Worm (Caenorhabditis elegans) whole organism, young adult: ENCODE results near the gene F46B3.9.

Experiments
- B0019.2 ChIP-seq: fragments of 200-800 bp; sonication (Bioruptor generic); conservative IDR thresholded peaks from 2 replicates; pipeline ENCODE4 v1.3.6; 2022; ENCODE audit warnings: missing genetic modification reagents, missing genetic modification characterization, missing compliant biosample characterization
- B0261.1 ChIP-seq: sonication (generic microtip); optimal IDR thresholded peaks from 2 replicates; lab custom pipeline; 2016; ENCODE audit warnings: mild to moderate bottlenecking, missing genetic modification characterization, moderate library complexity, missing compliant biosample characterization
- C17E4.6 ChIP-seq: fragments of 200-800 bp; sonication (Bioruptor generic); IDR thresholded peaks from 2 replicates; pipeline ENCODE4 v1.3.6; 2022; ENCODE audit warnings: missing genetic modification reagents, missing genetic modification characterization, missing compliant biosample characterization
- D2030.7 ChIP-seq: fragments of 200-800 bp; sonication (Bioruptor generic); IDR thresholded peaks from 2 replicates; pipeline ENCODE4 v1.3.6; 2022; ENCODE audit warnings: missing genetic modification reagents, missing genetic modification characterization, missing compliant biosample characterization
- F23B12.7 ChIP-seq: sonication (generic microtip); optimal IDR thresholded peaks from 2 replicates; lab custom pipeline; 2017; ENCODE audit warnings: missing genetic modification characterization, mild to moderate bottlenecking, missing compliant biosample characterization, antibody characterized with exemption, moderate library complexity; ENCODE audit not compliant: insufficient read depth
- F57A8.1 ChIP-seq: fragments of 200-800 bp; sonication (Bioruptor generic); optimal IDR thresholded peaks from 2 replicates; lab custom pipeline; 2018; ENCODE audit warnings: mild to moderate bottlenecking, missing genetic modification characterization, moderate library complexity, missing compliant biosample characterization
- F57C9.4 ChIP-seq: sonication (generic microtip); optimal IDR thresholded peaks from 2 replicates; lab custom pipeline; 2017; ENCODE audit warnings: mild to moderate bottlenecking, missing genetic modification characterization, missing compliant biosample characterization
- K11D2.4 ChIP-seq: fragments of 200-800 bp; sonication (Bioruptor generic); IDR thresholded peaks from 2 replicates; pipeline ENCODE4 v1.3.6; 2022; ENCODE audit warnings: missing genetic modification reagents, missing genetic modification characterization, missing compliant biosample characterization
- K12H6.12 ChIP-seq: fragments of 200-800 bp; sonication (Bioruptor generic); optimal IDR thresholded peaks from 2 replicates; lab custom pipeline; 2018; ENCODE audit warnings: mild to moderate bottlenecking, missing genetic modification characterization, missing compliant biosample characterization
- T26A5.8 ChIP-seq: sonication (generic microtip); optimal IDR thresholded peaks from 2 replicates; lab custom pipeline; 2016; ENCODE audit warnings: missing genetic modification characterization, missing compliant biosample characterization
- Y56A3A.18 ChIP-seq: fragments of 200-800 bp; sonication (Bioruptor generic); IDR thresholded peaks from 2 replicates; pipeline ENCODE4 v1.3.6; 2022; ENCODE audit warnings: missing genetic modification reagents, missing genetic modification characterization, missing compliant biosample characterization
- aptf-3 ChIP-seq: fragments of 200-800 bp; sonication (Bioruptor generic); IDR thresholded peaks from 2 replicates; pipeline ENCODE4 v1.3.6; 2022; ENCODE audit warnings: missing genetic modification characterization, missing compliant biosample characterization
- atf-7 ChIP-seq: sonication (generic microtip); optimal IDR thresholded peaks from 2 replicates; lab custom pipeline; 2017; ENCODE audit warnings: mild to moderate bottlenecking, missing genetic modification characterization, missing compliant biosample characterization
- attf-3 ChIP-seq: fragments of 200-800 bp; sonication (Bioruptor generic); conservative IDR thresholded peaks from 2 replicates; pipeline ENCODE4 v1.3.6; 2022; ENCODE audit warnings: missing genetic modification reagents, missing genetic modification characterization, missing compliant biosample characterization
- attf-5 ChIP-seq: fragments of 200-800 bp; sonication (Bioruptor generic); optimal IDR thresholded peaks from 2 replicates; lab custom pipeline; 2018; ENCODE audit warnings: mild to moderate bottlenecking, missing genetic modification characterization, missing compliant biosample characterization
- cebp-1 ChIP-seq, 2 experiments: fragments of 200-800 bp in 1 of 2; sonication (Bioruptor generic) in 1 of 2; sonication (generic microtip) in 1 of 2; IDR thresholded peaks in 1 of 2; optimal IDR thresholded peaks in 1 of 2; 2 replicates each; pipeline versions ENCODE4 v1.3.6 to Lab custom; 2017 to 2022; ENCODE audit warnings: missing compliant biosample characterization in 2 of 2, missing genetic modification characterization in 2 of 2, mild to moderate bottlenecking in 1 of 2, missing genetic modification reagents in 1 of 2, moderate library complexity in 1 of 2
- ceh-91 ChIP-seq: fragments of 200-800 bp; sonication (Bioruptor generic); IDR thresholded peaks from 2 replicates; pipeline ENCODE4 v1.3.6; 2022; ENCODE audit warnings: missing genetic modification reagents, missing genetic modification characterization, missing compliant biosample characterization
- dpff-1 ChIP-seq: sonication (generic microtip); optimal IDR thresholded peaks from 2 replicates; lab custom pipeline; 2017; ENCODE audit warnings: mild to moderate bottlenecking, missing genetic modification characterization, missing compliant biosample characterization
- egrh-3 ChIP-seq: fragments of 200-800 bp; sonication (Bioruptor generic); IDR thresholded peaks from 2 replicates; pipeline ENCODE4 v1.3.6; 2022; ENCODE audit warnings: missing genetic modification reagents, missing genetic modification characterization, missing compliant biosample characterization
- hmg-20 ChIP-seq: fragments of 200-800 bp; sonication (Bioruptor generic); IDR thresholded peaks from 2 replicates; pipeline ENCODE4 v1.3.6; 2022; ENCODE audit warnings: missing genetic modification reagents, missing genetic modification characterization, missing compliant biosample characterization
- hsf-1 ChIP-seq: fragments of 200-800 bp; sonication (Bioruptor generic); IDR thresholded peaks from 2 replicates; pipeline ENCODE4 v1.3.6; 2022; ENCODE audit warnings: missing genetic modification reagents, missing genetic modification characterization, missing compliant biosample characterization
- lag-1 ChIP-seq: fragments of 200-800 bp; sonication (Bioruptor generic); IDR thresholded peaks from 2 replicates; pipeline ENCODE4 v1.3.6; 2022; ENCODE audit warnings: missing genetic modification reagents, missing genetic modification characterization, missing compliant biosample characterization
- lin-35 ChIP-seq, 3 experiments: fragments of 150-350 bp in 2 of 3; sonication (generic microtip) in 1 of 3; optimal IDR thresholded peaks; 2 replicates each; lab custom pipeline; 2014 to 2018; ENCODE audit warnings: missing biosample characterization in 3 of 3, missing genetic modification characterization in 3 of 3, missing genetic modification reagents in 3 of 3
- lin-40 ChIP-seq: sonication (generic microtip); optimal IDR thresholded peaks from 2 replicates; lab custom pipeline; 2016; ENCODE audit warnings: missing genetic modification characterization, mild to moderate bottlenecking, missing compliant biosample characterization, missing genotype, missing genetic modification reagents
- lin-54 ChIP-seq: fragments of 200-800 bp; sonication (Bioruptor generic); optimal IDR thresholded peaks from 2 replicates; lab custom pipeline; 2018; ENCODE audit warnings: mild to moderate bottlenecking, missing genetic modification characterization, missing compliant biosample characterization
- madf-3 ChIP-seq: fragments of 200-800 bp; sonication (Bioruptor generic); IDR thresholded peaks from 2 replicates; pipeline ENCODE4 v1.3.6; 2022; ENCODE audit warnings: missing genetic modification reagents, missing genetic modification characterization, missing compliant biosample characterization
- mcd-1 ChIP-seq: fragments of 200-800 bp; sonication (Bioruptor generic); IDR thresholded peaks from 2 replicates; pipeline ENCODE4 v1.3.6; 2022; ENCODE audit warnings: missing genetic modification reagents, missing genetic modification characterization, missing compliant biosample characterization
- nfya-1 ChIP-seq: sonication (generic microtip); optimal IDR thresholded peaks from 2 replicates; lab custom pipeline; 2017; ENCODE audit warnings: antibody characterized with exemption, missing compliant biosample characterization, missing genetic modification characterization, borderline replicate concordance; ENCODE audit not compliant: insufficient read depth
- nfya-2 ChIP-seq: fragments of 200-800 bp; sonication (Bioruptor generic); IDR thresholded peaks from 2 replicates; pipeline ENCODE4 v1.3.6; 2022; ENCODE audit warnings: missing genetic modification reagents, missing genetic modification characterization, missing compliant biosample characterization
- nhr-80 ChIP-seq: sonication (generic microtip); optimal IDR thresholded peaks from 2 replicates; lab custom pipeline; 2016; ENCODE audit warnings: missing genetic modification characterization, missing compliant biosample characterization
- pha-4 ChIP-seq: fragments of 150-350 bp; sonication (generic microtip); optimal IDR thresholded peaks from 2 replicates; lab custom pipeline; 2014; ENCODE audit warnings: missing biosample characterization, missing genetic modification reagents, missing genetic modification characterization
- rcor-1 ChIP-seq: fragments of 200-800 bp; sonication (Bioruptor generic); IDR thresholded peaks from 2 replicates; pipeline ENCODE4 v1.3.6; 2022; ENCODE audit warnings: missing genetic modification reagents, missing genetic modification characterization, missing compliant biosample characterization
- rec-8 ChIP-seq, 2 experiments: sonication (generic microtip); optimal IDR thresholded peaks; 2 replicates each; lab custom pipeline; 2016; ENCODE audit warnings: mild to moderate bottlenecking in 2 of 2, missing genetic modification characterization in 2 of 2, missing genetic modification reagents in 2 of 2, missing genotype in 2 of 2, missing biosample characterization in 1 of 2, missing compliant biosample characterization in 1 of 2, moderate library complexity in 1 of 2
- rpc-1 ChIP-seq, 2 experiments: fragments of 150-350 bp in 1 of 2; sonication (generic microtip) in 1 of 2; optimal IDR thresholded peaks; 2 replicates each; lab custom pipeline; 2014 to 2018; ENCODE audit warnings: missing biosample characterization in 1 of 2, missing genetic modification characterization in 1 of 2, missing genetic modification reagents in 1 of 2, missing genotype in 1 of 2
- sptf-2 ChIP-seq: fragments of 200-800 bp; sonication (Bioruptor generic); optimal IDR thresholded peaks from 2 replicates; lab custom pipeline; 2018; ENCODE audit warnings: mild to moderate bottlenecking, missing genetic modification characterization, missing compliant biosample characterization
- unc-130 ChIP-seq: sonication (generic microtip); optimal IDR thresholded peaks from 2 replicates; lab custom pipeline; 2016; ENCODE audit warnings: missing genetic modification reagents, missing genetic modification characterization, missing compliant biosample characterization
- zfh-2 ChIP-seq: fragments of 200-800 bp; sonication (Bioruptor generic); conservative IDR thresholded peaks from 2 replicates; pipeline ENCODE4 v1.3.6; 2022; ENCODE audit warnings: missing genetic modification reagents, missing genetic modification characterization, missing compliant biosample characterization
- ztf-18 ChIP-seq: sonication (generic microtip); optimal IDR thresholded peaks from 2 replicates; lab custom pipeline; 2016; ENCODE audit warnings: missing genotype, mild to moderate bottlenecking, missing genetic modification characterization, missing compliant biosample characterization
- ztf-3 ChIP-seq: fragments of 200-800 bp; sonication (Bioruptor generic); optimal IDR thresholded peaks from 2 replicates; lab custom pipeline; 2018; ENCODE audit warnings: mild to moderate bottlenecking, missing genetic modification characterization, missing compliant biosample characterization

F46B3.9 gene

DNA sequence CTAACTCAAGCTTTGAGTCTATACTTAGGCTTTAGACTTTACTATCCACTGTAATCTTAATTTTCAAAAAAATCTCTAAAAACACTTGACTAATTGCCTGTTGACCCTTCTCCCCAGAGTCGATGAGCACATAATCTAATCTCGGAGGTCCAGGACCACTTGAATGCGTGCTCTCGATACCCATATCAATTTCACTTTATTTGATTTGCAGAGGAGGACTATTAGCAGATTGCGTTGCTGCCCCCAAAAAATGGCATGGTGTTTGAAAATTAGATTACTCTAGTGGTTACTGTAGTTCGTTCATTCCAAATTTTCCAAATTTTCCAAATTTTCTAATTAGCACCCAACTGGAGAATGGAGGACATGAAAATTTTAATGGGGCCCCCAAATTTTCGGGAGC is 19.5 kb upstream of the F46B3.9 start:
- TF ChIP-seq F57A8.1 (GFP tag; lab: Kevin White, UChicago), result no peak
- TF ChIP-seq F57C9.4 (tag; lab: Kevin White, UChicago), result no peak
- TF ChIP-seq atf-7, result no peak
- TF ChIP-seq C17E4.6, result no peak
- TF ChIP-seq Y56A3A.18, result no peak
- no peak for TF ChIP-seq rcor-1 (GFP tag; lab: Robert Waterston, UW)
- TF ChIP-seq hmg-20 (GFP tag; lab: Robert Waterston, UW), result no peak
- no peak for TF ChIP-seq B0261.1 (tag; lab: Kevin White, UChicago)
- TF ChIP-seq B0019.2 (GFP tag; lab: Robert Waterston, UW), result no peak
- TF ChIP-seq attf-3 (GFP tag; lab: Robert Waterston, UW), result no peak
- no peak for TF ChIP-seq nhr-80 (tag; lab: Kevin White, UChicago)
- TF ChIP-seq lin-35 (GFP tag; optimal IDR thresholded peaks at IDR 0.05; lab: Kevin White, UChicago), result no peak
- TF ChIP-seq lag-1, result no peak
- no peak for TF ChIP-seq D2030.7
- no peak for TF ChIP-seq K11D2.4 (GFP tag; lab: Robert Waterston, UW)
- no peak for TF ChIP-seq hsf-1

DNA sequence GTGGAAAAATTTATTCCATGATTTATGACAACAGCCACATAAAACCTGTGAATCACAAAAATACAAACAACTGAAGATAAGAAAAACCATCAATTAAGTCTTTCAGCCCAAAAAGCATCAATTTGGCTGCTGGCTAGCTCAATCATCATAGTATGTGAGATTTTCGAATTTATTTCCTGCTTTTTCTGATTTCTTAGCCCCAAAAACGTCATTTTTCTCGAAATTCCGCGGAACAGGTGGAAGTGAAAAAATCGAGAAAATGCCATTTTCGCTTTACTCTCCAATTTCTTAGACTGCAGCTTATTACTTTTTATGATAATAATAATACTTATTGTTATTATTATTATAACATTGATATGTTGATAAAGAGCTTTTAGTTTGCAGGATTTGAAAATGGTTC is 16.0 kb upstream of the F46B3.9 start, which contains the start of gene srxa-15:
Gene srxa-15 (plus strand): TSS at position 301 of the 400 bp plus-strand sequence.
- no peak for TF ChIP-seq cebp-1 (GFP tag; IDR thresholded peaks at IDR 0.05; lab: Robert Waterston, UW)
- no peak for TF ChIP-seq cebp-1 (tag; optimal IDR thresholded peaks at IDR 0.05; lab: Kevin White, UChicago)
- TF ChIP-seq lag-1, result no peak
- no peak for TF ChIP-seq lin-40 (tag; lab: Kevin White, UChicago)
- no peak for TF ChIP-seq K12H6.12 (tag; lab: Kevin White, UChicago)
- no peak for TF ChIP-seq hmg-20 (GFP tag; lab: Robert Waterston, UW)
- no peak for TF ChIP-seq nhr-80 (tag; lab: Kevin White, UChicago)
- TF ChIP-seq F57C9.4 (tag; lab: Kevin White, UChicago), result no peak
- no peak for TF ChIP-seq zfh-2 (GFP tag; lab: Robert Waterston, UW)
- TF ChIP-seq sptf-2 (GFP tag; lab: Kevin White, UChicago), result no peak
- TF ChIP-seq nfya-2 (GFP tag; lab: Robert Waterston, UW), result no peak
- TF ChIP-seq ztf-3 (GFP tag; lab: Kevin White, UChicago), result no peak
- TF ChIP-seq aptf-3 (GFP tag; lab: Robert Waterston, UW), result no peak
- no peak for TF ChIP-seq nfya-1 (tag; lab: Kevin White, UChicago)
- TF ChIP-seq egrh-3 (GFP tag; lab: Robert Waterston, UW), result no peak
- TF ChIP-seq rec-8 (tag; optimal IDR thresholded peaks at IDR 0.05; lab: Kevin White, UChicago), result no peak
- no peak for TF ChIP-seq dpff-1

DNA sequence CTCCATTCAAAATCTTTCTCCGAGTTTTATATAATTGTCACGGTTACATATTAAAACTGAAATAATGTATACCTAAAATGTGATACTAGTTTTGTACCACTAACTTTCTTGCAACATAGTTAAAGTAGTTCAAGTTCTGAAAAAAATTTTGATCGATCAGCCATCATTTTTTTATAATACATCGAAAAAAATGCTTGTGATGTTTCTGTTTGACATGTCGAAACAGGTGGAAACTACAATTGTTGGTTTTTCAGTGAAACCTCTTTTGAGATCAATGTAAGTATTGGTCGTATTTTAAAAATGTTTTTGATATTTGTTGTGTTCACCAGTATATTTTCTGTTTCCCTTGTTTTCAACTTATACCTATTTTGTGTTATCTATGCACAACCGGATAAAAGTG is 13.4 kb upstream of the F46B3.9 start, which contains the start of gene srxa-14:
Gene srxa-14 (plus strand): TSS at position 301 of the 400 bp plus-strand sequence.
- TF ChIP-seq ceh-91 (no peak), ztf-18 (tag; lab: Kevin White, UChicago) (no peak), pha-4 (tag; lab: Kevin White, UChicago) (no peak), unc-130 (no peak), F23B12.7 (tag; lab: Kevin White, UChicago) (no peak), T26A5.8 (tag; lab: Kevin White, UChicago) (no peak), rpc-1 (optimal IDR thresholded peaks at IDR 0.05; lab: Kevin White, UChicago) (no peak), rpc-1 (tag; optimal IDR thresholded peaks at IDR 0.05; lab: Kevin White, UChicago) (no peak), madf-3 (GFP tag; lab: Robert Waterston, UW) (no peak), lin-54 (no peak), attf-5 (no peak), hmg-20 (GFP tag; lab: Robert Waterston, UW) (no peak), mcd-1 (GFP tag; lab: Robert Waterston, UW) (no peak)
